Worm (Caenorhabditis elegans): Measurements from ENCODE around the gene T07F10.3.

T07F10.3 gene

ce11 chrV:12901301-12901700, 31.5 kb upstream of the T07F10.3 start:
- no peak for TF ChIP-seq sea-1 (GFP tag; conservative IDR thresholded peaks at IDR 0.05)
- no peak for TF ChIP-seq tbx-11 (GFP tag; IDR thresholded peaks at IDR 0.05)
- no peak for TF ChIP-seq F13C5.2 (tag; optimal IDR thresholded peaks at IDR 0.05)
- TF ChIP-seq flt-1 (GFP tag; IDR thresholded peaks at IDR 0.05): no peak
- TF ChIP-seq scrt-1 (GFP tag; IDR thresholded peaks at IDR 0.05): no peak
- no peak for TF ChIP-seq hmbx-1 (tag; optimal IDR thresholded peaks at IDR 0.05)
- no peak for TF ChIP-seq hnd-1 (tag; optimal IDR thresholded peaks at IDR 0.05)
- no peak for TF ChIP-seq ceh-13 (GFP tag; optimal IDR thresholded peaks at IDR 0.05)
- no peak for TF ChIP-seq tra-4 (tag; optimal IDR thresholded peaks at IDR 0.05)
- TF ChIP-seq aly-1 (tag; optimal IDR thresholded peaks at IDR 0.05): no peak
- TF ChIP-seq B0310.2 (tag; optimal IDR thresholded peaks at IDR 0.05): no peak
- no peak for TF ChIP-seq tbx-37 (GFP tag; conservative IDR thresholded peaks at IDR 0.05)
- TF ChIP-seq ceh-36 (tag; optimal IDR thresholded peaks at IDR 0.05): no peak
- TF ChIP-seq hmg-4 (GFP tag; optimal IDR thresholded peaks at IDR 0.05): no peak
- no peak for TF ChIP-seq ama-1 (optimal IDR thresholded peaks at IDR 0.05)
- TF ChIP-seq ets-7 (tag; optimal IDR thresholded peaks at IDR 0.05): no peak
- no peak for TF ChIP-seq pes-1 (GFP tag; IDR thresholded peaks at IDR 0.05)

ce11 chrV:12898583-12899232, 28.9 kb upstream of the T07F10.3 start:
- TF ChIP-seq hmbx-1 (tag; optimal IDR thresholded peaks at IDR 0.05): no peak
- TF ChIP-seq scrt-1 (GFP tag; IDR thresholded peaks at IDR 0.05): no peak

ce11 chrV:12897338-12897737, 27.5 kb upstream of the T07F10.3 start:
- no peak for TF ChIP-seq ets-7 (tag; optimal IDR thresholded peaks at IDR 0.05)
- TF ChIP-seq sea-1 (GFP tag; conservative IDR thresholded peaks at IDR 0.05): no peak
- TF ChIP-seq F13C5.2 (tag; optimal IDR thresholded peaks at IDR 0.05): no peak
- TF ChIP-seq flt-1 (GFP tag; IDR thresholded peaks at IDR 0.05): no peak
- TF ChIP-seq tra-4 (tag; optimal IDR thresholded peaks at IDR 0.05): no peak
- no peak for TF ChIP-seq ceh-36 (tag; optimal IDR thresholded peaks at IDR 0.05)
- TF ChIP-seq scrt-1 (GFP tag; IDR thresholded peaks at IDR 0.05): no peak
- no peak for TF ChIP-seq pes-1 (GFP tag; IDR thresholded peaks at IDR 0.05)
- no peak for TF ChIP-seq ama-1 (optimal IDR thresholded peaks at IDR 0.05)
- TF ChIP-seq hmbx-1 (tag; optimal IDR thresholded peaks at IDR 0.05): no peak
- no peak for TF ChIP-seq ceh-13 (GFP tag; optimal IDR thresholded peaks at IDR 0.05)
- TF ChIP-seq aly-1 (tag; optimal IDR thresholded peaks at IDR 0.05): no peak
- no peak for TF ChIP-seq B0310.2 (tag; optimal IDR thresholded peaks at IDR 0.05)
- no peak for TF ChIP-seq hnd-1 (tag; optimal IDR thresholded peaks at IDR 0.05)
- no peak for TF ChIP-seq hmg-4 (GFP tag; optimal IDR thresholded peaks at IDR 0.05)
- no peak for TF ChIP-seq tbx-37 (GFP tag; conservative IDR thresholded peaks at IDR 0.05)

ce11 chrV:12896850-12897249, 27.0 kb upstream of the T07F10.3 start:
- no peak for TF ChIP-seq tbx-11 (GFP tag; IDR thresholded peaks at IDR 0.05)
- TF ChIP-seq scrt-1 (GFP tag; IDR thresholded peaks at IDR 0.05): no peak
- TF ChIP-seq ets-7 (tag; optimal IDR thresholded peaks at IDR 0.05): no peak
- TF ChIP-seq pes-1 (GFP tag; IDR thresholded peaks at IDR 0.05): no peak
- TF ChIP-seq sea-1 (GFP tag; conservative IDR thresholded peaks at IDR 0.05): no peak
- TF ChIP-seq ceh-36 (tag; optimal IDR thresholded peaks at IDR 0.05): no peak
- TF ChIP-seq hmg-4 (GFP tag; optimal IDR thresholded peaks at IDR 0.05): no peak
- no peak for TF ChIP-seq B0310.2 (tag; optimal IDR thresholded peaks at IDR 0.05)
- no peak for TF ChIP-seq F13C5.2 (tag; optimal IDR thresholded peaks at IDR 0.05)
- no peak for TF ChIP-seq tra-4 (tag; optimal IDR thresholded peaks at IDR 0.05)
- no peak for TF ChIP-seq hmbx-1 (tag; optimal IDR thresholded peaks at IDR 0.05)
- no peak for TF ChIP-seq tbx-37 (GFP tag; conservative IDR thresholded peaks at IDR 0.05)
- TF ChIP-seq hnd-1 (tag; optimal IDR thresholded peaks at IDR 0.05): no peak
- no peak for TF ChIP-seq flt-1 (GFP tag; IDR thresholded peaks at IDR 0.05)

ce11 chrV:12895772-12896171, 25.9 kb upstream of the T07F10.3 start, which contains the start of gene ttbk-7:
Gene ttbk-7, minus strand, starts transcription at chrV:12895872.
- no peak for TF ChIP-seq hnd-1 (tag; optimal IDR thresholded peaks at IDR 0.05)
- no peak for TF ChIP-seq hmg-4 (GFP tag; optimal IDR thresholded peaks at IDR 0.05)
- no peak for TF ChIP-seq flt-1 (GFP tag; IDR thresholded peaks at IDR 0.05)
- TF ChIP-seq tbx-11 (GFP tag; IDR thresholded peaks at IDR 0.05): no peak
- TF ChIP-seq tbx-37 (GFP tag; conservative IDR thresholded peaks at IDR 0.05): no peak
- TF ChIP-seq F13C5.2 (tag; optimal IDR thresholded peaks at IDR 0.05): no peak
- TF ChIP-seq hmbx-1 (tag; optimal IDR thresholded peaks at IDR 0.05): no peak
- no peak for TF ChIP-seq sea-1 (GFP tag; conservative IDR thresholded peaks at IDR 0.05)

ce11 chrV:12885860-12886259, 16.0 kb upstream of the T07F10.3 start, which contains the start of gene glb-24:
Gene glb-24, minus strand, starts transcription at chrV:12885960.
- TF ChIP-seq B0310.2 (tag; optimal IDR thresholded peaks at IDR 0.05): no peak
- no peak for TF ChIP-seq pes-1 (GFP tag; IDR thresholded peaks at IDR 0.05)
- TF ChIP-seq tbx-11 (GFP tag; IDR thresholded peaks at IDR 0.05): no peak
- no peak for TF ChIP-seq ceh-13 (GFP tag; optimal IDR thresholded peaks at IDR 0.05)
- no peak for TF ChIP-seq ceh-36 (tag; optimal IDR thresholded peaks at IDR 0.05)
- no peak for TF ChIP-seq hnd-1 (tag; optimal IDR thresholded peaks at IDR 0.05)
- TF ChIP-seq tbx-37 (GFP tag; conservative IDR thresholded peaks at IDR 0.05): no peak
- no peak for TF ChIP-seq sea-1 (GFP tag; conservative IDR thresholded peaks at IDR 0.05)
- TF ChIP-seq ets-7 (tag; optimal IDR thresholded peaks at IDR 0.05): no peak
- TF ChIP-seq scrt-1 (GFP tag; IDR thresholded peaks at IDR 0.05): no peak
- no peak for TF ChIP-seq flt-1 (GFP tag; IDR thresholded peaks at IDR 0.05)
- TF ChIP-seq F13C5.2 (tag; optimal IDR thresholded peaks at IDR 0.05): no peak
- TF ChIP-seq hmg-4 (GFP tag; optimal IDR thresholded peaks at IDR 0.05): no peak
- TF ChIP-seq ama-1 (optimal IDR thresholded peaks at IDR 0.05): no peak
- TF ChIP-seq tra-4 (tag; optimal IDR thresholded peaks at IDR 0.05): no peak
- no peak for TF ChIP-seq hmbx-1 (tag; optimal IDR thresholded peaks at IDR 0.05)
- TF ChIP-seq aly-1 (tag; optimal IDR thresholded peaks at IDR 0.05): no peak

ce11 chrV:12882370-12882769, 12.5 kb upstream of the T07F10.3 start:
- TF ChIP-seq ceh-13 (GFP tag; optimal IDR thresholded peaks at IDR 0.05): no peak

- TF ChIP-seq sea-1 (GFP tag; conservative IDR thresholded peaks at IDR 0.05) (no peak), ets-7 (tag; optimal IDR thresholded peaks at IDR 0.05) (no peak), hnd-1 (tag; optimal IDR thresholded peaks at IDR 0.05) (no peak), flt-1 (GFP tag; IDR thresholded peaks at IDR 0.05) (no peak), tra-4 (tag; optimal IDR thresholded peaks at IDR 0.05) (no peak), pes-1 (GFP tag; IDR thresholded peaks at IDR 0.05) (no peak), F13C5.2 (tag; optimal IDR thresholded peaks at IDR 0.05) (no peak), aly-1 (tag; optimal IDR thresholded peaks at IDR 0.05) (no peak), hmbx-1 (tag; optimal IDR thresholded peaks at IDR 0.05) (no peak)
These were observed 11.6 kb upstream of the T07F10.3 start for ce11 chrV:12881396-12881795.
